Fruit fly (Drosophila melanogaster) whole organism, pupa: ENCODE data around the gene Hmt-1.

ENCODE experiments used
- CG10348 ChIP-seq: fragments of 200-800 bp; sonication (Bioruptor generic); IDR thresholded peaks from 2 replicates; pipeline ENCODE4 v1.3.6; 2022; ENCODE audit warnings: missing biosample characterization, missing genetic modification characterization
- CG12605 ChIP-seq: fragments of 200-800 bp; sonication (Bioruptor generic); IDR thresholded peaks from 2 replicates; pipeline ENCODE4 v1.3.6; 2022; ENCODE audit warnings: missing biosample characterization, missing genetic modification characterization
- CG13204 ChIP-seq: fragments of 200-800 bp; sonication (Bioruptor generic); optimal IDR thresholded peaks from 2 replicates; lab custom pipeline; 2018; ENCODE audit warnings: missing biosample characterization, mild to moderate bottlenecking, missing genetic modification characterization, moderate library complexity
- CG14655 ChIP-seq: fragments of 200-800 bp; sonication (Bioruptor generic); optimal IDR thresholded peaks from 3 replicates; lab custom pipeline; 2017; ENCODE audit warnings: mild to moderate bottlenecking, missing biosample characterization, missing genetic modification reagents, missing genetic modification characterization
- CG15710 ChIP-seq: fragments of 200-800 bp; sonication (Bioruptor generic); optimal IDR thresholded peaks from 2 replicates; lab custom pipeline; 2018; ENCODE audit warnings: missing biosample characterization, mild to moderate bottlenecking, missing genetic modification characterization, moderate library complexity
- CG17806 ChIP-seq: fragments of 200-800 bp; sonication (Bioruptor generic); optimal IDR thresholded peaks from 2 replicates; lab custom pipeline; 2018; ENCODE audit warnings: missing biosample characterization, mild to moderate bottlenecking, missing genetic modification characterization, moderate library complexity
- CG32121 ChIP-seq: fragments of 200-800 bp; sonication (Bioruptor generic); IDR thresholded peaks from 2 replicates; pipeline ENCODE4 v1.3.6; 2022; ENCODE audit warnings: missing biosample characterization, missing genetic modification characterization
- CG34367 ChIP-seq: fragments of 200-800 bp; sonication (Bioruptor generic); optimal IDR thresholded peaks from 2 replicates; lab custom pipeline; 2018; ENCODE audit warnings: missing biosample characterization, mild to moderate bottlenecking, missing genetic modification characterization
- CG4496 ChIP-seq: fragments of 200-800 bp; sonication (Bioruptor generic); IDR thresholded peaks from 3 replicates; pipeline ENCODE4 v1.3.6; 2022; ENCODE audit warnings: missing biosample characterization, missing genetic modification characterization
- CG8159 ChIP-seq: fragments of 200-800 bp; sonication (Bioruptor generic); optimal IDR thresholded peaks from 3 replicates; lab custom pipeline; 2018; ENCODE audit warnings: missing biosample characterization, mild to moderate bottlenecking, missing genetic modification characterization, moderate library complexity
- CG8301 ChIP-seq: fragments of 200-800 bp; sonication (Bioruptor generic); optimal IDR thresholded peaks from 2 replicates; lab custom pipeline; 2018; ENCODE audit warnings: missing biosample characterization, mild to moderate bottlenecking, missing genetic modification characterization
- CG9948 ChIP-seq: fragments of 200-800 bp; sonication (Bioruptor generic); optimal IDR thresholded peaks from 2 replicates; lab custom pipeline; 2018; ENCODE audit warnings: missing biosample characterization, mild to moderate bottlenecking, missing genetic modification characterization, moderate library complexity
- D1 ChIP-seq: fragments of 200-800 bp; sonication (Bioruptor generic); optimal IDR thresholded peaks from 2 replicates; lab custom pipeline; 2018; ENCODE audit warnings: missing biosample characterization, mild to moderate bottlenecking, missing genetic modification characterization, moderate library complexity
- EcR ChIP-seq: fragments of 200-800 bp; sonication (Bioruptor generic); optimal IDR thresholded peaks from 3 replicates; lab custom pipeline; 2019; ENCODE audit warnings: missing biosample characterization, missing genetic modification characterization, mild to moderate bottlenecking, moderate library complexity, missing genetic modification reagents
- Ets98B ChIP-seq: fragments of 200-800 bp; sonication (Bioruptor generic); IDR thresholded peaks from 2 replicates; pipeline ENCODE4 v1.3.6; 2022; ENCODE audit warnings: missing biosample characterization, missing genetic modification characterization
- Pif1A ChIP-seq: fragments of 200-800 bp; sonication (Bioruptor generic); optimal IDR thresholded peaks from 3 replicates; lab custom pipeline; 2016; ENCODE audit warnings: missing biosample characterization, missing genetic modification characterization
- Pif1B ChIP-seq: fragments of 200-800 bp; sonication (Bioruptor generic); optimal IDR thresholded peaks from 3 replicates; lab custom pipeline; 2016; ENCODE audit warnings: missing biosample characterization, missing genetic modification characterization
- Snoo ChIP-seq: fragments of 200-800 bp; sonication (Bioruptor generic); optimal IDR thresholded peaks from 3 replicates; lab custom pipeline; 2017; ENCODE audit warnings: missing biosample characterization, mild to moderate bottlenecking, missing genetic modification characterization, inconsistent platforms
- fd96Ca ChIP-seq: fragments of 200-800 bp; sonication (Bioruptor generic); IDR thresholded peaks from 3 replicates; pipeline ENCODE4 v1.3.6; 2022; ENCODE audit warnings: missing biosample characterization, missing genetic modification characterization
- gl ChIP-seq: fragments of 200-800 bp; sonication (Bioruptor generic); optimal IDR thresholded peaks from 2 replicates; lab custom pipeline; 2018; ENCODE audit warnings: missing biosample characterization, mild to moderate bottlenecking, missing genetic modification characterization
- rn ChIP-seq: fragments of 200-800 bp; sonication (Bioruptor generic); IDR thresholded peaks from 2 replicates; pipeline ENCODE4 v1.3.6; 2022; ENCODE audit warnings: missing biosample characterization, missing genetic modification characterization

Gene Hmt-1

DNA sequence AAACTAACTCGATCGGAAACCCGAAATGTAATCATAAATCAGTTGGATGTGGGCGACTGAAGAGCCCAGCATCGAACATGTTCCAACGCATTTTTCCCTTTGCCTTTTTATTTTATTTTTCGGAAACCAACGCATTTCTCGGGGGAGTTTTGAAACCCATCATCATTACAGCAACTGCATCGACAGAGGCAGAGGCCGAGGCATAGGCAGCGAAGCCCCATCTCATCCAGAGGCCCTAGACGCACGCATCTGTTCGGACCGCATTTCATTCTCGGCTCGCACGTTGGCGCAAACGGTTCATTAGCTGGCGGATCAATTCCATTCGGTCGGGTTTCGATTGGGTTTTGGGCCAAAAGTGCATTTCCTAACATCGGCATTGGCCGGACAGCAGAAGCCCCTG, 31.7 kb downstream of the Hmt-1 start, which contains the start of gene CG4576:
TSS of gene CG4576 (plus strand) at position 227 of the 400 bp plus-strand sequence.
- TF ChIP-seq Pif1B (GFP tag; lab: Kevin White, UChicago) (no peak), EcR (peak; percentile 15)

- TF ChIP-seq CG8301 (tag; lab: Kevin White, UChicago) (no peak), CG17806 (peak; percentile 23), gl (no peak), fd96Ca (peak; percentile 54; the same call in 1 of the 3 replicates), CG13204 (no peak), rn (GFP tag; lab: Robert Waterston, UW) (no peak), CG12605 (no peak), CG34367 (no peak), D1 (tag; lab: Kevin White, UChicago) (no peak), Ets98B (GFP tag; lab: Robert Waterston, UW) (peak; percentile 64), CG8159 (tag; lab: Kevin White, UChicago) (no peak), Pif1B (GFP tag; lab: Kevin White, UChicago) (peak; percentile 5), CG9948 (tag; lab: Kevin White, UChicago) (peak; percentile 19), Snoo (no peak), CG10348 (GFP tag; lab: Robert Waterston, UW) (no peak), CG4496 (GFP tag; lab: Robert Waterston, UW) (peak; percentile 72; the same call in 2 of the 3 replicates), CG15710 (tag; lab: Kevin White, UChicago) (no peak), EcR (no peak), CG32121 (GFP tag; lab: Robert Waterston, UW) (peak; percentile 38; the same call in 1 of the 2 replicates), Pif1A (GFP tag; lab: Kevin White, UChicago) (peak; percentile 42), CG14655 (no peak)
Observed at dm6 chr3R:15816276-15816675, 41.0 kb downstream of the Hmt-1 start.

- TF ChIP-seq CG32121 (GFP tag; lab: Robert Waterston, UW): no peak
- no peak for TF ChIP-seq gl
- no peak for TF ChIP-seq CG14655
- TF ChIP-seq rn (GFP tag; lab: Robert Waterston, UW): no peak
- TF ChIP-seq Ets98B (GFP tag; lab: Robert Waterston, UW): no peak
- no peak for TF ChIP-seq CG15710 (tag; lab: Kevin White, UChicago)
- no peak for TF ChIP-seq CG17806
- TF ChIP-seq Pif1B (GFP tag; lab: Kevin White, UChicago): no peak
- TF ChIP-seq CG9948 (tag; lab: Kevin White, UChicago): no peak
- TF ChIP-seq CG34367: no peak
- no peak for TF ChIP-seq CG10348 (GFP tag; lab: Robert Waterston, UW)
- no peak for TF ChIP-seq CG8159 (tag; lab: Kevin White, UChicago)
- TF ChIP-seq D1 (tag; lab: Kevin White, UChicago): no peak
Observed at dm6 chr3R:15814150-15814549, 43.1 kb downstream of the Hmt-1 start.

- TF ChIP-seq Snoo (no peak), CG13204 (peak; percentile 33)
Observed at dm6 chr3R:15810369-15810768, 46.9 kb downstream of the Hmt-1 start.

- TF ChIP-seq EcR: peak; percentile 64
- peak; percentile 30 for TF ChIP-seq gl
- no peak for TF ChIP-seq CG8159 (tag; lab: Kevin White, UChicago)
- no peak for TF ChIP-seq CG8301 (tag; lab: Kevin White, UChicago)
Observed at dm6 chr3R:15807877-15808381, 49.3 kb downstream of the Hmt-1 start.

DNA sequence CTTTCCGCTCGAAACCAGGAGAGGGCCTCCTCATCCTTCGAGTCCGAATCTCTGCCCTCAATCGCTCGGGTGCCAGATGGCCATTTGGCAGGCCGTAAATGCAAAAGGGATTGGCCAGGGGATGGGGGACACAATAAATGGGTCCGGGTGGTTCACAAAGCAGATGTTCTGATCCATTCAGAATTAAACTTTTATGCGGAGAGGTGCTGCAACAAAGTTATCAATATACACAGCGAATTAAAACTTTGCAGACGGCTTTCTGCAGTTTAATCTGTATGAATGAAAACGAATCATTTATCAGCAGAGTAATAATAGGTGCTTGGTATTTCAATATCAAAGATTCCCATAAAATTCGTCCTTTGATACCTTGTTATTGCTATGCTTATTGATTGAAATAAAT, 50.0 kb downstream of the Hmt-1 start:
- no peak for TF ChIP-seq CG10348 (GFP tag; lab: Robert Waterston, UW)
- TF ChIP-seq gl: no peak
- TF ChIP-seq Snoo: peak; percentile 15
- TF ChIP-seq CG34367: no peak
- TF ChIP-seq Ets98B (GFP tag; lab: Robert Waterston, UW): no peak
- no peak for TF ChIP-seq CG4496 (GFP tag; lab: Robert Waterston, UW)
- TF ChIP-seq, all 21 proteins: peak for 1

dm6 chr3R:15806341-15806740, 50.9 kb downstream of the Hmt-1 start:
- TF ChIP-seq CG8159 (tag; lab: Kevin White, UChicago): peak; percentile 10
- peak; percentile 0 for TF ChIP-seq Snoo
- peak; percentile 52 for TF ChIP-seq CG8301 (tag; lab: Kevin White, UChicago)
- no peak for TF ChIP-seq Pif1B (GFP tag; lab: Kevin White, UChicago)
- no peak for TF ChIP-seq CG13204
- no peak for TF ChIP-seq Ets98B (GFP tag; lab: Robert Waterston, UW)
- TF ChIP-seq, all 21 proteins: peak for 3

DNA sequence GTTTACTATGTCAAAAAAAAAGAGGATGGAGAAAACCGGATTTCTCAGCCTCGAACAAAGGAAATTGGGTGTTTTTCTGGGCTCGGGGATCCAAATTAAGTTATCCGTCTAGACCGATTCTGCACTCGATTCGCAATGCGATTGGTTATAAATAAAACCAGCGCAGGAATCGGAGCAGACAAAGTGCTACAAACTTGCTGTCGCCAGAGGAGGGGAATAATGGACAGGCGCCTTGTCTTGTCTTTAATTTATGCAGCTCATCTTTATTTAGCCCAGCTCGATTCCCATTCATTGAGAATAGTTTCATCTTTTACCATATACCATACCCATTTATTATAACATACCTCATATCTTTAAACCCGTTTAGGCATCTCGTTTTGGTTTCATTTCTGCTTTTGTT, 52.6 kb downstream of the Hmt-1 start:
- TF ChIP-seq Pif1A (GFP tag; lab: Kevin White, UChicago): no peak
